Fruit fly (Drosophila melanogaster): Measurements from ENCODE around the gene SNF4Agamma.

SNF4Agamma gene

DNA sequence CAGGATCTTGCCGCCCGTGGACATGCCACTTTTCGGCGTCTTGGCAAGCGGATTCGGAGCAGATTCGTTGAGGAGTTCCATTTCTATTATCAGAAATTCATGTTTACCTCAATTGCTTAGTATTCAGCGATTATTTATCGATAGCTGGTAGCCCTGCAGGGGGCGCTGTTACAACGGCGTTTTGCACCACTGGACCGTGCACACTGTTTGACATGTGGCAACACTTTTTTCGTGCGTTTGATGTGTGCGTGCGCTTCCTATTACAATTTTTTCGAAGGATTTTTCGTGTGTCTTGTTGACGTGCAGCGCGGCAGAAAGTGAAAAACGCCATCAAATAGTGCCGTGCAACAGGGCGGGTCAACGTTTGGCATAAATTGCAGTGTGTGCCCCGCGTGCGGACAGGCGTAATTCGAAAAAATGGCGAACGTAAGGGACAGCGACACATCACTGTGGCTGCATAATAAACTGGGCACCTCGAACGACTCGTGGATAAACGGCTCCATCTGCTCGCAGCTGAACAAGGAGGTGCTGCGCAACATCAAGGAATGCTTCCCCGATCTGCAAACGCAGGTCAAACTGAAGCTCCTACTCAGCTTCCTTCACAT, 83.0 kb downstream of the SNF4Agamma start, which contains the start of the genes CG3337 and Nelf-A (continued):
- TF ChIP-seq gsb-n (tag; optimal IDR thresholded peaks at IDR 0.05): no peak
- no peak; the same call in 1 of the 2 replicates for TF ChIP-seq CG31441 (GFP tag; IDR thresholded peaks at IDR 0.05)
- TF ChIP-seq CG11504 (tag; optimal IDR thresholded peaks at IDR 0.05): no peak
- peak; percentile 44 for TF ChIP-seq az2 (GFP tag; optimal IDR thresholded peaks at IDR 0.05)
- TF ChIP-seq CG7372 (GFP tag; IDR thresholded peaks at IDR 0.05): 0 out of 2 replicates have a peak, but pooled peaks have one; percentile 48
- peak; percentile 67 for TF ChIP-seq CG12942 (GFP tag; optimal IDR thresholded peaks at IDR 0.05)
- TF ChIP-seq fd3F (GFP tag; optimal IDR thresholded peaks at IDR 0.05): peak; percentile 31
- peak; percentile 0 for TF ChIP-seq CG9437 (GFP tag; optimal IDR thresholded peaks at IDR 0.05)
- peak; percentile 66 for TF ChIP-seq bab2 (GFP tag; optimal IDR thresholded peaks at IDR 0.05)
- peak; percentile 63 for TF ChIP-seq cg (GFP tag; optimal IDR thresholded peaks at IDR 0.05)
- TF ChIP-seq CG15479 (GFP tag; optimal IDR thresholded peaks at IDR 0.05): no peak
- peak; percentile 21 for TF ChIP-seq kah (GFP tag; optimal IDR thresholded peaks at IDR 0.05)
- no peak for TF ChIP-seq hth (optimal IDR thresholded peaks at IDR 0.05)
- no peak for TF ChIP-seq CG4360 (GFP tag; IDR thresholded peaks at IDR 0.05)
- TF ChIP-seq Oli (tag; optimal IDR thresholded peaks at IDR 0.05): no peak
- peak; percentile 69 for TF ChIP-seq CG2116 (GFP tag; optimal IDR thresholded peaks at IDR 0.05)
- peak; percentile 85 for TF ChIP-seq HmgD (GFP tag; optimal IDR thresholded peaks at IDR 0.05)
- TF ChIP-seq CG8765 (GFP tag; IDR thresholded peaks at IDR 0.05): peak; percentile 41; the same call in 1 of the 2 replicates
- TF ChIP-seq CG32767 (GFP tag; IDR thresholded peaks at IDR 0.05): peak; percentile 22; the same call in 1 of the 2 replicates
- TF ChIP-seq dmrt11E (tag; optimal IDR thresholded peaks at IDR 0.05): peak; percentile 42
- peak; percentile 83 for TF ChIP-seq CG7786 (GFP tag; optimal IDR thresholded peaks at IDR 0.05)
- TF ChIP-seq CG12744 (GFP tag; optimal IDR thresholded peaks at IDR 0.05): peak; percentile 65
- TF ChIP-seq CG15269 (tag; optimal IDR thresholded peaks at IDR 0.05): peak; percentile 30
- no peak for TF ChIP-seq CG15011 (GFP tag; optimal IDR thresholded peaks at IDR 0.05)
- 0 out of 2 replicates have a peak, but pooled peaks have one; percentile 26 for TF ChIP-seq Atf6 (GFP tag; IDR thresholded peaks at IDR 0.05)
- TF ChIP-seq Gug (GFP tag; IDR thresholded peaks at IDR 0.05): peak; percentile 77
- no peak for TF ChIP-seq Awh (GFP tag; IDR thresholded peaks at IDR 0.05)
- peak; percentile 79 for TF ChIP-seq CG32532 (GFP tag; IDR thresholded peaks at IDR 0.05)
- TF ChIP-seq zen (tag; optimal IDR thresholded peaks at IDR 0.05): peak; percentile 45
- peak; percentile 46; the same call in 1 of the 3 replicates for TF ChIP-seq H15 (GFP tag; IDR thresholded peaks at IDR 0.05)
- 0 out of 3 replicates have a peak, but pooled peaks have one; percentile 34 for TF ChIP-seq CG2889 (GFP tag; IDR thresholded peaks at IDR 0.05)
- peak; percentile 64 for TF ChIP-seq ems (GFP tag; optimal IDR thresholded peaks at IDR 0.05)
- TF ChIP-seq Hmx (GFP tag; optimal IDR thresholded peaks at IDR 0.05): no peak
- no peak for TF ChIP-seq cad (GFP tag; optimal IDR thresholded peaks at IDR 0.05)
- TF ChIP-seq ham (GFP tag; IDR thresholded peaks at IDR 0.05): no peak
- TF ChIP-seq D (optimal IDR thresholded peaks at IDR 0.05): no peak
- TF ChIP-seq D (GFP tag; optimal IDR thresholded peaks at IDR 0.05): peak; percentile 14
- peak; percentile 27 for TF ChIP-seq en (GFP tag; optimal IDR thresholded peaks at IDR 0.05)
- TF ChIP-seq lmd (GFP tag; IDR thresholded peaks at IDR 0.05): peak; percentile 72; the same call in 1 of the 2 replicates
- TF ChIP-seq CG12769 (tag; optimal IDR thresholded peaks at IDR 0.05): no peak
- TF ChIP-seq CkIIα-i1 (GFP tag; IDR thresholded peaks at IDR 0.05): no peak
- peak; percentile 92 for TF ChIP-seq Rfx (GFP tag; IDR thresholded peaks at IDR 0.05)
- TF ChIP-seq CG17186 (GFP tag; optimal IDR thresholded peaks at IDR 0.05): peak; percentile 94
- peak; percentile 74 for TF ChIP-seq vfl (GFP tag; optimal IDR thresholded peaks at IDR 0.05)
- no peak for TF ChIP-seq tap (tag; optimal IDR thresholded peaks at IDR 0.05)
- peak; percentile 67 for TF ChIP-seq Mes4 (GFP tag; optimal IDR thresholded peaks at IDR 0.05)
- TF ChIP-seq stwl (tag; optimal IDR thresholded peaks at IDR 0.05): peak; percentile 87
- TF ChIP-seq MTF-1 (GFP tag; optimal IDR thresholded peaks at IDR 0.05; ENCODE audit: borderline replicate concordance): peak; percentile 67
- TF ChIP-seq CG7928 (GFP tag; optimal IDR thresholded peaks at IDR 0.05): peak; percentile 62
- TF ChIP-seq CG13296 (GFP tag; optimal IDR thresholded peaks at IDR 0.05): peak; percentile 40
- no peak for TF ChIP-seq CG3065 (GFP tag; optimal IDR thresholded peaks at IDR 0.05)
